Worm (Caenorhabditis elegans): ENCODE results near the gene gcy-22.

Gene gcy-22

ce11 chrV:20847743-20848229, 22.9 kb upstream of the gcy-22 start (continued):
- TF ChIP-seq aly-2 (tag; optimal IDR thresholded peaks at IDR 0.05) (peak; percentile 87), vab-15 (tag; optimal IDR thresholded peaks at IDR 0.05) (no peak), lsy-2 (tag; optimal IDR thresholded peaks at IDR 0.05) (no peak), hpl-2 (GFP tag; optimal IDR thresholded peaks at IDR 0.05) (no peak), efl-3 (GFP tag; optimal IDR thresholded peaks at IDR 0.05) (no peak), swsn-7 (tag; optimal IDR thresholded peaks at IDR 0.05) (peak; percentile 8), ceh-63 (GFP tag; optimal IDR thresholded peaks at IDR 0.05) (no peak), dpl-1 (GFP tag; optimal IDR thresholded peaks at IDR 0.05) (no peak), sptf-1 (tag; optimal IDR thresholded peaks at IDR 0.05) (no peak), alr-1 (tag; optimal IDR thresholded peaks at IDR 0.05; ENCODE audit: borderline replicate concordance) (no peak), zip-4 (GFP tag; optimal IDR thresholded peaks at IDR 0.05) (no peak), blmp-1 (tag; optimal IDR thresholded peaks at IDR 0.05) (no peak), nhr-237 (tag; optimal IDR thresholded peaks at IDR 0.05) (no peak), mep-1 (tag; optimal IDR thresholded peaks at IDR 0.05) (no peak), xbp-1 (tag; optimal IDR thresholded peaks at IDR 0.05) (no peak), nhr-20 (tag; optimal IDR thresholded peaks at IDR 0.05) (peak; percentile 9), snpc-4 (tag; optimal IDR thresholded peaks at IDR 0.05) (no peak), nhr-19 (GFP tag; conservative IDR thresholded peaks at IDR 0.05) (no peak), unc-130 (tag; optimal IDR thresholded peaks at IDR 0.05) (no peak), nhr-85 (tag) (peak; percentile 23), mef-2 (tag; optimal IDR thresholded peaks at IDR 0.05) (no peak), unc-86 (tag; optimal IDR thresholded peaks at IDR 0.05) (no peak), unc-30 (tag; optimal IDR thresholded peaks at IDR 0.05) (no peak), irx-1 (tag; optimal IDR thresholded peaks at IDR 0.05) (no peak), mdl-1 (tag; optimal IDR thresholded peaks at IDR 0.05) (no peak), hlh-4 (tag; optimal IDR thresholded peaks at IDR 0.05) (no peak), sox-4 (tag; optimal IDR thresholded peaks at IDR 0.05) (no peak), skn-1 (tag; optimal IDR thresholded peaks at IDR 0.05) (no peak), sup-37 (GFP tag; optimal IDR thresholded peaks at IDR 0.05) (no peak), snu-23 (GFP tag; optimal IDR thresholded peaks at IDR 0.05) (peak; percentile 24), nhr-47 (tag; optimal IDR thresholded peaks at IDR 0.05) (peak; percentile 33), unc-62 (GFP tag; optimal IDR thresholded peaks at IDR 0.05) (no peak), egl-27 (tag; optimal IDR thresholded peaks at IDR 0.05) (no peak), lir-3 (tag; optimal IDR thresholded peaks at IDR 0.05; ENCODE audit: poor library complexity) (no peak), ceh-8 (GFP tag; optimal IDR thresholded peaks at IDR 0.05) (no peak), fos-1 (tag; optimal IDR thresholded peaks at IDR 0.05) (no peak), nhr-84 (tag; optimal IDR thresholded peaks at IDR 0.05) (no peak), ama-1 (optimal IDR thresholded peaks at IDR 0.05) (peak; percentile 91), F16B12.6 (tag; optimal IDR thresholded peaks at IDR 0.05) (no peak), nhr-77 (tag; optimal IDR thresholded peaks at IDR 0.05) (no peak), fkh-4 (tag; optimal IDR thresholded peaks at IDR 0.05; ENCODE audit: borderline replicate concordance) (no peak), ets-5 (GFP tag; IDR thresholded peaks at IDR 0.05) (no peak), ceh-88 (GFP tag; IDR thresholded peaks at IDR 0.05) (no peak), fkh-10 (GFP tag; optimal IDR thresholded peaks at IDR 0.05) (no peak), tbx-2 (tag; optimal IDR thresholded peaks at IDR 0.05) (no peak), lin-14 (GFP tag; optimal IDR thresholded peaks at IDR 0.05) (no peak), aha-1 (tag; optimal IDR thresholded peaks at IDR 0.05) (no peak), ztf-4 (tag; optimal IDR thresholded peaks at IDR 0.05) (no peak)
